Fruit fly (Drosophila melanogaster) whole organism, embryonic: Measurements from ENCODE around the gene CG11975.

Experiments
- Blimp-1 ChIP-seq: fragments of 200-800 bp; sonication (Bioruptor generic); optimal IDR thresholded peaks from 3 replicates; lab custom pipeline; 2018; ENCODE audit warnings: missing biosample characterization, missing genetic modification characterization, mild to moderate bottlenecking, moderate library complexity, missing genetic modification reagents
- CG11247 ChIP-seq: fragments of 200-800 bp; sonication (Bioruptor generic); IDR thresholded peaks from 2 replicates; pipeline ENCODE4 v1.3.6; 2022; ENCODE audit warnings: missing biosample characterization, missing genetic modification characterization
- CG12236 ChIP-seq: fragments of 200-800 bp; sonication (Bioruptor generic); optimal IDR thresholded peaks from 2 replicates; lab custom pipeline; 2016; ENCODE audit warnings: missing biosample characterization, missing genetic modification characterization
- CG13624 ChIP-seq: fragments of 200-800 bp; sonication (Bioruptor generic); optimal IDR thresholded peaks from 2 replicates; lab custom pipeline; 2016; ENCODE audit warnings: missing biosample characterization, missing genetic modification characterization
- CG14014 ChIP-seq: fragments of 200-800 bp; sonication (Bioruptor generic); IDR thresholded peaks from 2 replicates; pipeline ENCODE4 v1.3.6; 2022; ENCODE audit warnings: missing biosample characterization, missing genetic modification characterization
- CG15479 ChIP-seq: fragments of 200-800 bp; sonication (Bioruptor generic); optimal IDR thresholded peaks from 3 replicates; lab custom pipeline; 2019; ENCODE audit warnings: missing biosample characterization, mild to moderate bottlenecking, missing genetic modification characterization, moderate library complexity
- CG15514 ChIP-seq: fragments of 200-800 bp; sonication (Bioruptor generic); optimal IDR thresholded peaks from 3 replicates; lab custom pipeline; 2017; ENCODE audit warnings: missing biosample characterization, missing genetic modification characterization, mild to moderate bottlenecking, moderate library complexity, missing genetic modification reagents
- CG1832 ChIP-seq: fragments of 200-800 bp; sonication (Bioruptor generic); optimal IDR thresholded peaks from 2 replicates; lab custom pipeline; 2017; ENCODE audit warnings: missing biosample characterization, mild to moderate bottlenecking, missing genetic modification characterization, inconsistent platforms
- CG2199 ChIP-seq: fragments of 200-800 bp; sonication (Bioruptor generic); IDR thresholded peaks from 3 replicates; pipeline ENCODE4 v1.3.6; 2022; ENCODE audit warnings: missing biosample characterization, missing genetic modification characterization
- CG3163 ChIP-seq: fragments of 200-800 bp; sonication (Bioruptor generic); optimal IDR thresholded peaks from 3 replicates; lab custom pipeline; 2016; ENCODE audit warnings: missing biosample characterization, missing genetic modification characterization
- CG3726 ChIP-seq: fragments of 200-800 bp; sonication (Bioruptor generic); IDR thresholded peaks from 3 replicates; pipeline ENCODE4, ENCODE4 v1.3.6; 2022; ENCODE audit warnings: missing biosample characterization, missing genetic modification characterization
- CG4360 ChIP-seq: fragments of 200-800 bp; sonication (Bioruptor generic); IDR thresholded peaks from 2 replicates; pipeline ENCODE4 v1.3.6; 2022; ENCODE audit warnings: missing biosample characterization, missing genetic modification characterization
- CG4404 ChIP-seq: fragments of 200-800 bp; sonication (Bioruptor generic); IDR thresholded peaks from 2 replicates; pipeline ENCODE4 v1.3.6; 2022; ENCODE audit warnings: missing biosample characterization, missing genetic modification characterization
- CG5953 ChIP-seq: fragments of 200-800 bp; sonication (Bioruptor generic); IDR thresholded peaks from 2 replicates; pipeline ENCODE4 v1.3.6; 2022; ENCODE audit warnings: missing biosample characterization, missing genetic modification characterization
- CG7357 ChIP-seq: fragments of 200-800 bp; sonication (Bioruptor generic); IDR thresholded peaks from 3 replicates; pipeline ENCODE4 v1.3.6; 2022; ENCODE audit warnings: missing biosample characterization, missing genetic modification characterization
- CG7963 ChIP-seq: fragments of 200-800 bp; sonication (Bioruptor generic); IDR thresholded peaks from 3 replicates; pipeline ENCODE4 v1.3.6; 2022; ENCODE audit warnings: missing biosample characterization, missing genetic modification characterization; ENCODE audit not compliant: partially characterized antibody
- CG9437 ChIP-seq: fragments of 200-800 bp; sonication (Bioruptor generic); optimal IDR thresholded peaks from 2 replicates; lab custom pipeline; 2018; ENCODE audit warnings: missing biosample characterization, mild to moderate bottlenecking, missing genetic modification characterization
- Chrac-16 ChIP-seq: fragments of 200-800 bp; sonication (Bioruptor generic); optimal IDR thresholded peaks from 3 replicates; lab custom pipeline; 2016; ENCODE audit warnings: missing biosample characterization, missing genetic modification characterization
- CoRest ChIP-seq: fragments of 200-800 bp; sonication (Bioruptor generic); optimal IDR thresholded peaks from 3 replicates; lab custom pipeline; 2018; ENCODE audit warnings: missing biosample characterization, mild to moderate bottlenecking, missing genetic modification characterization, moderate library complexity
- Drgx ChIP-seq: fragments of 200-800 bp; sonication (Bioruptor generic); IDR thresholded peaks from 2 replicates; pipeline ENCODE4 v1.3.6; 2022; ENCODE audit warnings: missing biosample characterization, missing genetic modification characterization
- H15 ChIP-seq: fragments of 200-800 bp; sonication (Bioruptor generic); IDR thresholded peaks from 3 replicates; pipeline ENCODE4 v1.3.6; 2022; ENCODE audit warnings: missing biosample characterization, missing genetic modification characterization
- HmgZ ChIP-seq: fragments of 200-800 bp; sonication (Bioruptor generic); optimal IDR thresholded peaks from 2 replicates; lab custom pipeline; 2018; ENCODE audit warnings: missing biosample characterization, mild to moderate bottlenecking, missing genetic modification characterization
- Hr39 ChIP-seq: fragments of >200 bp; optimal IDR thresholded peaks from 2 replicates; lab custom pipeline; 2017
- Kr ChIP-seq: fragments of 200-800 bp; sonication (Bioruptor generic); optimal IDR thresholded peaks from 2 replicates; lab custom pipeline; 2017; ENCODE audit warnings: missing biosample characterization, mild to moderate bottlenecking, missing genetic modification characterization
- Oli ChIP-seq: fragments of 200-800 bp; sonication (Bioruptor generic); optimal IDR thresholded peaks from 2 replicates; lab custom pipeline; 2018; ENCODE audit warnings: missing biosample characterization, mild to moderate bottlenecking, missing genetic modification characterization, moderate library complexity
- Optix ChIP-seq: fragments of 200-800 bp; sonication (Bioruptor generic); IDR thresholded peaks from 3 replicates; pipeline ENCODE4 v1.3.6; 2022; ENCODE audit warnings: missing biosample characterization, missing genetic modification characterization
- Sox100B ChIP-seq: fragments of 200-800 bp; sonication (Bioruptor generic); optimal IDR thresholded peaks from 3 replicates; lab custom pipeline; 2018; ENCODE audit warnings: missing biosample characterization, mild to moderate bottlenecking, missing genetic modification characterization
- Xbp1 ChIP-seq: fragments of 200-800 bp; sonication (Bioruptor generic); optimal IDR thresholded peaks from 3 replicates; lab custom pipeline; 2016; ENCODE audit warnings: missing biosample characterization, mild to moderate bottlenecking, missing genetic modification characterization
- ara ChIP-seq: fragments of 200-800 bp; sonication (Bioruptor generic); IDR thresholded peaks from 2 replicates; pipeline ENCODE4 v1.3.6; 2022; ENCODE audit warnings: missing biosample characterization, missing genetic modification characterization
- bab2 ChIP-seq: fragments of 200-800 bp; sonication (Bioruptor generic); optimal IDR thresholded peaks from 2 replicates; lab custom pipeline; 2016; ENCODE audit warnings: missing biosample characterization, missing genetic modification characterization
- cad ChIP-seq: fragments of >200 bp; optimal IDR thresholded peaks from 2 replicates; lab custom pipeline; 2017; ENCODE audit warnings: missing biosample characterization, missing genetic modification characterization
- crp ChIP-seq, 2 experiments: fragments of 200-800 bp; sonication (Bioruptor generic); optimal IDR thresholded peaks; 2 replicates in 1 of 2; 3 replicates in 1 of 2; lab custom pipeline; 2017; ENCODE audit warnings: missing biosample characterization in 2 of 2, missing genetic modification characterization in 2 of 2, mild to moderate bottlenecking in 1 of 2, moderate library complexity in 1 of 2
- ftz-f1 ChIP-seq: fragments of 200-800 bp; sonication (Bioruptor generic); optimal IDR thresholded peaks from 2 replicates; lab custom pipeline; 2016; ENCODE audit warnings: missing biosample characterization, missing genetic modification characterization
- h ChIP-seq: fragments of >200 bp; optimal IDR thresholded peaks from 2 replicates; lab custom pipeline; 2017
- kni ChIP-seq: fragments of 200-800 bp; sonication (Bioruptor generic); optimal IDR thresholded peaks from 3 replicates; lab custom pipeline; 2017; ENCODE audit warnings: mild to moderate bottlenecking, missing biosample characterization, missing genetic modification reagents, missing genetic modification characterization
- nom ChIP-seq: fragments of 200-800 bp; sonication (Bioruptor generic); optimal IDR thresholded peaks from 2 replicates; lab custom pipeline; 2017; ENCODE audit warnings: missing biosample characterization, missing genetic modification characterization, mild to moderate bottlenecking, moderate library complexity, missing genetic modification reagents
- otp ChIP-seq: fragments of 200-800 bp; sonication (Bioruptor generic); IDR thresholded peaks from 3 replicates; pipeline ENCODE4, ENCODE4 v1.3.6; 2022; ENCODE audit warnings: missing biosample characterization, missing genetic modification characterization
- pho ChIP-seq: fragments of 200-800 bp; sonication (Bioruptor generic); optimal IDR thresholded peaks from 2 replicates; lab custom pipeline; 2016; ENCODE audit warnings: missing biosample characterization, missing genetic modification characterization
- pita ChIP-seq: fragments of 200-800 bp; sonication (Bioruptor generic); optimal IDR thresholded peaks from 2 replicates; lab custom pipeline; 2017; ENCODE audit warnings: missing biosample characterization, mild to moderate bottlenecking, missing genetic modification characterization
- repo ChIP-seq: fragments of 200-800 bp; sonication (Bioruptor generic); optimal IDR thresholded peaks from 2 replicates; lab custom pipeline; 2016; ENCODE audit warnings: missing biosample characterization, missing genetic modification characterization
- tll ChIP-seq, 2 experiments: fragments of 200-800 bp in 1 of 2; fragments of >200 bp in 1 of 2; sonication (Bioruptor generic) in 1 of 2; optimal IDR thresholded peaks; 2 replicates each; lab custom pipeline; 2017 to 2019; ENCODE audit warnings: missing biosample characterization in 2 of 2, missing genetic modification characterization in 2 of 2, mild to moderate bottlenecking in 1 of 2, moderate library complexity in 1 of 2
- ttk ChIP-seq: fragments of 200-800 bp; sonication (Bioruptor generic); IDR thresholded peaks from 2 replicates; pipeline ENCODE4 v2.1.2; 2022; ENCODE audit warnings: missing biosample characterization, missing genetic modification characterization
- zen ChIP-seq: fragments of 200-800 bp; sonication (Bioruptor generic); optimal IDR thresholded peaks from 3 replicates; lab custom pipeline; 2018; ENCODE audit warnings: missing biosample characterization, mild to moderate bottlenecking, missing genetic modification characterization, moderate library complexity
- zen2 ChIP-seq: fragments of 200-800 bp; sonication (Bioruptor generic); IDR thresholded peaks from 3 replicates; pipeline ENCODE4 v1.3.6; 2022; ENCODE audit warnings: missing biosample characterization, missing genetic modification characterization; ENCODE audit not compliant: partially characterized antibody

The CG11975 gene

DNA sequence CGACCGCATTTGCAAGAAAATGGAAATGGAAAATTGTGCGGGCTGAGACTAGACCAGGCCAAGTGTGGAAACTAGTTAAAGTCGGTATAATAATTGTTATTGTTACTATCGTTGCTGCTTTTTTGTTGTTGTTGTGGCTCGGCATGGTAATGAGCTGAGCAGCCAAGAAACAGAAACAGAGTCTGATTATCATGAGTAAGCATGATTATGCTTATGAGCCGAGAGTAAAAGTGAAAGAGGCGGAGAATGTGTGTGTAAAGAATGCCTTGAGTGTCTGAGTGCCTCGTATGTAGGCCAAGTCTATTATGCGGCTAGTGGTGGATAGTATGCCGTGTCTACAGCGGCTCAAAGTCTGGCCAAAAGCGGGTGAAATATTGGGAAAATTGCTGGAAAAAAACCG, 22.3 kb upstream of the CG11975 start:
- no peak for TF ChIP-seq otp
- TF ChIP-seq Sox100B = no peak
- no peak for TF ChIP-seq zen2 (GFP tag; lab: Robert Waterston, UW)
- TF ChIP-seq Blimp-1 (GFP tag; lab: Kevin White, UChicago) = peak; percentile 96
- TF ChIP-seq repo = no peak
- TF ChIP-seq Chrac-16 (GFP tag; lab: Kevin White, UChicago) = no peak
- no peak for TF ChIP-seq CoRest (tag; lab: Kevin White, UChicago)
- no peak for TF ChIP-seq bab2 (GFP tag; lab: Kevin White, UChicago)
- TF ChIP-seq Oli (tag; lab: Kevin White, UChicago) = no peak
- TF ChIP-seq ttk = no peak
- TF ChIP-seq CG2199 (GFP tag; lab: Robert Waterston, UW) = no peak
- no peak for TF ChIP-seq crp (GFP tag; optimal IDR thresholded peaks at IDR 0.05; lab: Kevin White, UChicago)
- no peak for TF ChIP-seq CG3726 (GFP tag; lab: Robert Waterston, UW)
- TF ChIP-seq CG15514 (GFP tag; lab: Kevin White, UChicago) = no peak
- no peak for TF ChIP-seq CG4404 (GFP tag; lab: Robert Waterston, UW)
- no peak for TF ChIP-seq nom (GFP tag; lab: Kevin White, UChicago)
- TF ChIP-seq Xbp1 (GFP tag; lab: Kevin White, UChicago) = no peak
- no peak for TF ChIP-seq CG3163 (GFP tag; lab: Kevin White, UChicago)
- no peak for TF ChIP-seq Optix (GFP tag; lab: Robert Waterston, UW)
- TF ChIP-seq CG13624 (GFP tag; lab: Kevin White, UChicago) = no peak
- TF ChIP-seq CG4360 = 0 out of 2 replicates have a peak, but pooled peaks have one; percentile 39
- TF ChIP-seq CG7963 (GFP tag; lab: Robert Waterston, UW) = no peak
- no peak for TF ChIP-seq CG7357 (GFP tag; lab: Robert Waterston, UW)
- peak; percentile 16 for TF ChIP-seq kni (GFP tag; lab: Kevin White, UChicago)
- TF ChIP-seq, all 482 proteins: peak for 3

DNA sequence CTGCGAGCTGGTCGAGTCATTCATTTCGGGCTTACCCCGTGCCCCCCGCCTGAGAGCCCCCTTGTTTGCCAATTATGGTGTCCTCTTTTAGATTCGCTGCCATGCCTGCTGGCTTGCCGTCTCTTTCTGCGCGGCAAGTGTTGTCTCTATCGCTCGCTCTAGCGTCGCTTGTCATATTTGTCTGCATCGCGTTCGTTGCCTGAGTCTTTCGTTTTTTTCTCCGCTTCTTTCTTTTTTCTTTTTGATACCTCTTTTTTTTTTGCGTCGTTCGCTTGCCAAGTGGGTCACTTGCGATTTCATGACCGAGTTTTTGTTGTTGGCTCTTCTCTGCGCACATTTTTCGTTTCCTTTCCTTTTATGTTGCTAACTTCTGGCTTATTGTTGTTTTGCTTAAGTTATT, 21.3 kb upstream of the CG11975 start:
- TF ChIP-seq CG11247 (GFP tag; lab: Robert Waterston, UW) (0 out of 2 replicates have a peak, but pooled peaks have one; percentile 28), nom (GFP tag; lab: Kevin White, UChicago) (peak; percentile 45), Drgx (GFP tag; lab: Robert Waterston, UW) (peak; percentile 38; the same call in 1 of the 2 replicates), ttk (0 out of 2 replicates have a peak, but pooled peaks have one; percentile 6), H15 (0 out of 3 replicates have a peak, but pooled peaks have one; percentile 48), pho (no peak), CG5953 (GFP tag; lab: Robert Waterston, UW) (no peak), CG12236 (no peak), pita (GFP tag; lab: Kevin White, UChicago) (no peak), h (lab: Kevin White, UChicago) (no peak), ftz-f1 (GFP tag; lab: Kevin White, UChicago) (no peak), CG14014 (no peak), CG1832 (GFP tag; lab: Kevin White, UChicago) (peak; percentile 24), CG9437 (GFP tag; lab: Kevin White, UChicago) (no peak)

DNA sequence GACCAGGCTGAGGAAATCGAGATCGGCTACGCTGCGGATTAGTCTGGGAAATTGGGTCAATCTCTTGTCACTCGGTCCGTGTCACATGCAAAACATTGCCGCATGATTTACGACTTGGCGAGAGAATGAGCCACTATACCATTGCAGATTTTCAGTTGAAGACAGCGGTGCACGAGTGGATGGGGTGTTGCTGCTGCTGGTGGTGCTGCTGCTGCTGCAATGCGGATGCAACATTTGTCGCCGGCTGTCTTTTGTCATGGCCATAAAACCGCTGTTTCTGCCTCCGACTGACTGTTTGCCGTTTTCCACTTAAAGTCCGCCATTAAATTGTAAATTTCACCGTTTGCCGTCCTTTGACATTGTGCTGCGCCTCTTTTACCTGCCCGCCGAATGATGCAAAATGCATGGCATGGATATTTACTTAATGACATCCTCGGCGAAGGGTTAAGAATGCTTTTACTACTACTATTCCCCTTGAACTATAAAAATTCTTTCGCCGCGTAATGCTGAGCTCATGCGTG, 16.9 kb upstream of the CG11975 start:
- TF ChIP-seq Hr39 = peak; percentile 14
- TF ChIP-seq ara (GFP tag; lab: Robert Waterston, UW) = no peak
- TF ChIP-seq zen (tag; lab: Kevin White, UChicago) = peak; percentile 82
- no peak for TF ChIP-seq HmgZ (tag; lab: Kevin White, UChicago)
- peak; percentile 32 for TF ChIP-seq CG15479
- peak; percentile 33 for TF ChIP-seq Kr (GFP tag; lab: Kevin White, UChicago)
- peak; percentile 98 for TF ChIP-seq cad
- TF ChIP-seq tll (GFP tag; optimal IDR thresholded peaks at IDR 0.05; lab: Kevin White, UChicago) = peak in 1 of 2 experiments; percentile 96
- TF ChIP-seq, all 482 proteins: peak for 6
